Fruit fly (Drosophila melanogaster) whole organism: ENCODE results near the gene CG43923.
"Not testable (repeated sequence)": the region's sequence is repeated elsewhere in the genome, so short reads cannot be mapped to it uniquely, and the experiment has no call there.

Experiments used
- Dll ChIP-seq: fragments of >200 bp; optimal IDR thresholded peaks from 2 replicates; lab custom pipeline; 2017
- pan ChIP-seq: fragments of >200 bp; optimal IDR thresholded peaks from 2 replicates; lab custom pipeline; 2017
- psq ChIP-seq: fragments of >200 bp; optimal IDR thresholded peaks from 2 replicates; lab custom pipeline; 2017

DNA sequence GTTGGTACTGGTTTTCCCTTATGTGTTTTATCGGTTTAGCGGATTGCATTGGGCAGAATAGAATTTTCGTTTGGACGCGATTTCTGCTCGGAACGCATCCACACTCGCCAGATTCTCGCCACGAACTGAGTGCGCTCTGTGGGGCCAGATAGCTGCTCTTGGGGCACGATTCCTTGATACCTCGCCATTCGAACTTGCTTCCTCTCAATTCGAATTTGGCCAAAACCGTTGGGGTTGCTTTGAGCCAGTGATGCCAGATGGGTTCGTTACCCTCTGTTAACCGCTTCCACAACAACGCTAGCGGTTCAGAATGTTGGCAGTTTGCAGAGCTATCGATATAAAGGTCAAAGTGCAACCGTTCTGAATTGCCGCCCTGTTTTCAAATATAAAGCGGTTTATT, 42.3 kb upstream of the CG43923 start, which contains the start of gene stol:
- TF ChIP-seq psq, Dll, pan (lab: Kevin White, UChicago): not testable (repeated sequence)
